Fruit fly (Drosophila melanogaster) whole organism, embryonic: ENCODE data around the gene chrb.

Experiments used
- ATbp ChIP-seq: fragments of 200-800 bp; sonication (Bioruptor generic); optimal IDR thresholded peaks from 2 replicates; lab custom pipeline; 2017; ENCODE audit warnings: missing biosample characterization, mild to moderate bottlenecking, missing genetic modification characterization, missing genetic modification reagents
- Atf6 ChIP-seq: fragments of 200-800 bp; sonication (Bioruptor generic); IDR thresholded peaks from 2 replicates; pipeline ENCODE4 v1.3.6; 2022; ENCODE audit warnings: missing biosample characterization, missing genetic modification characterization
- BEAF-32 ChIP-seq: fragments of 200-800 bp; sonication (Bioruptor generic); optimal IDR thresholded peaks from 3 replicates; lab custom pipeline; 2017; ENCODE audit warnings: missing biosample characterization, missing genetic modification characterization, mild to moderate bottlenecking, moderate library complexity, missing genetic modification reagents
- CG10267 ChIP-seq: fragments of 200-800 bp; sonication (Bioruptor generic); optimal IDR thresholded peaks from 2 replicates; lab custom pipeline; 2018; ENCODE audit warnings: missing biosample characterization, mild to moderate bottlenecking, missing genetic modification characterization, moderate library complexity
- CG11247 ChIP-seq: fragments of 200-800 bp; sonication (Bioruptor generic); IDR thresholded peaks from 2 replicates; pipeline ENCODE4 v1.3.6; 2022; ENCODE audit warnings: missing biosample characterization, missing genetic modification characterization
- CG12299 ChIP-seq: fragments of 200-800 bp; sonication (Bioruptor generic); optimal IDR thresholded peaks from 2 replicates; lab custom pipeline; 2018; ENCODE audit warnings: missing biosample characterization, mild to moderate bottlenecking, missing genetic modification characterization
- CG14667 ChIP-seq: fragments of 200-800 bp; sonication (Bioruptor generic); IDR thresholded peaks from 2 replicates; pipeline ENCODE4 v1.3.6; 2022; ENCODE audit warnings: missing biosample characterization, missing genetic modification characterization
- CG15696 ChIP-seq: fragments of 200-800 bp; sonication (Bioruptor generic); optimal IDR thresholded peaks from 2 replicates; lab custom pipeline; 2019; ENCODE audit warnings: missing biosample characterization, mild to moderate bottlenecking, missing genetic modification characterization, moderate library complexity
- CG1792 ChIP-seq: fragments of 200-800 bp; sonication (Bioruptor generic); optimal IDR thresholded peaks from 2 replicates; lab custom pipeline; 2016; ENCODE audit warnings: missing biosample characterization, missing genetic modification characterization
- CG2875 ChIP-seq: fragments of 200-800 bp; sonication (Bioruptor generic); optimal IDR thresholded peaks from 2 replicates; lab custom pipeline; 2017; ENCODE audit warnings: missing biosample characterization, mild to moderate bottlenecking, missing genetic modification characterization, missing genetic modification reagents
- CG4404 ChIP-seq: fragments of 200-800 bp; sonication (Bioruptor generic); IDR thresholded peaks from 2 replicates; pipeline ENCODE4 v1.3.6; 2022; ENCODE audit warnings: missing biosample characterization, missing genetic modification characterization
- CG4424 ChIP-seq: fragments of 200-800 bp; sonication (Bioruptor generic); optimal IDR thresholded peaks from 3 replicates; lab custom pipeline; 2016; ENCODE audit warnings: missing biosample characterization, missing genetic modification characterization
- CG5953 ChIP-seq: fragments of 200-800 bp; sonication (Bioruptor generic); IDR thresholded peaks from 2 replicates; pipeline ENCODE4 v1.3.6; 2022; ENCODE audit warnings: missing biosample characterization, missing genetic modification characterization
- CG6175 ChIP-seq: fragments of 200-800 bp; sonication (Bioruptor generic); IDR thresholded peaks from 3 replicates; pipeline ENCODE4 v1.3.6; 2022; ENCODE audit warnings: missing biosample characterization, missing genetic modification characterization
- CG6813 ChIP-seq: fragments of 200-800 bp; sonication (Bioruptor generic); optimal IDR thresholded peaks from 2 replicates; lab custom pipeline; 2017; ENCODE audit warnings: missing biosample characterization, missing genetic modification characterization, mild to moderate bottlenecking, moderate library complexity, missing genetic modification reagents
- CG8765 ChIP-seq: fragments of 200-800 bp; sonication (Bioruptor generic); IDR thresholded peaks from 2 replicates; pipeline ENCODE4 v1.3.6; 2022; ENCODE audit warnings: missing biosample characterization, missing genetic modification characterization
- CG8944 ChIP-seq: fragments of 200-800 bp; sonication (Bioruptor generic); optimal IDR thresholded peaks from 3 replicates; lab custom pipeline; 2016; ENCODE audit warnings: missing biosample characterization, missing genetic modification characterization
- CG9609 ChIP-seq: fragments of 200-800 bp; sonication (Bioruptor generic); optimal IDR thresholded peaks from 3 replicates; lab custom pipeline; 2016; ENCODE audit warnings: missing biosample characterization, missing genetic modification characterization
- Gug ChIP-seq: fragments of 200-800 bp; sonication (Bioruptor generic); IDR thresholded peaks from 4 replicates; pipeline ENCODE4 v1.3.6; 2022; ENCODE audit warnings: missing biosample characterization, missing genetic modification characterization
- HHEX ChIP-seq: fragments of 200-800 bp; sonication (Bioruptor generic); optimal IDR thresholded peaks from 3 replicates; lab custom pipeline; 2017; ENCODE audit warnings: missing biosample characterization, mild to moderate bottlenecking, missing genetic modification characterization, missing genetic modification reagents
- Max ChIP-seq: fragments of 200-800 bp; sonication (Bioruptor generic); optimal IDR thresholded peaks from 2 replicates; lab custom pipeline; 2016; ENCODE audit warnings: missing biosample characterization, mild to moderate bottlenecking, missing genetic modification characterization
- Neu2 ChIP-seq: fragments of 200-800 bp; sonication (Bioruptor generic); optimal IDR thresholded peaks from 3 replicates; lab custom pipeline; 2016; ENCODE audit warnings: missing biosample characterization, missing genetic modification characterization, borderline replicate concordance
- Poxn ChIP-seq: fragments of 200-800 bp; sonication (Bioruptor generic); IDR thresholded peaks from 2 replicates; pipeline ENCODE4 v1.3.6; 2022; ENCODE audit warnings: missing biosample characterization, missing genetic modification characterization
- Trl ChIP-seq, 3 experiments: fragments of >200 bp in 2 of 3; fragments of 200-800 bp in 1 of 3; sonication (Bioruptor generic) in 1 of 3; optimal IDR thresholded peaks; 2 replicates in 1 of 3; 3 replicates in 2 of 3; lab custom pipeline; 2016 to 2017; ENCODE audit warnings: missing biosample characterization in 1 of 3, missing genetic modification characterization in 1 of 3
- abd-A ChIP-seq: fragments of 200-800 bp; sonication (Bioruptor generic); optimal IDR thresholded peaks from 3 replicates; lab custom pipeline; 2019; ENCODE audit warnings: missing biosample characterization, mild to moderate bottlenecking, missing genetic modification characterization, moderate library complexity
- bigmax ChIP-seq: fragments of 200-800 bp; sonication (Bioruptor generic); optimal IDR thresholded peaks from 2 replicates; lab custom pipeline; 2018; ENCODE audit warnings: missing biosample characterization, mild to moderate bottlenecking, missing genetic modification characterization
- chn ChIP-seq: fragments of 200-800 bp; sonication (Bioruptor generic); optimal IDR thresholded peaks from 2 replicates; lab custom pipeline; 2016; ENCODE audit warnings: missing biosample characterization, missing genetic modification characterization
- dmrt11E ChIP-seq: fragments of 200-800 bp; sonication (Bioruptor generic); optimal IDR thresholded peaks from 3 replicates; lab custom pipeline; 2018; ENCODE audit warnings: missing biosample characterization, mild to moderate bottlenecking, missing genetic modification characterization, moderate library complexity
- dmrt99B ChIP-seq: fragments of 200-800 bp; sonication (Bioruptor generic); optimal IDR thresholded peaks from 2 replicates; lab custom pipeline; 2018; ENCODE audit warnings: missing biosample characterization, mild to moderate bottlenecking, missing genetic modification characterization, moderate library complexity
- emc ChIP-seq: fragments of 200-800 bp; sonication (Bioruptor generic); optimal IDR thresholded peaks from 2 replicates; lab custom pipeline; 2016; ENCODE audit warnings: missing biosample characterization, missing genetic modification characterization
- eve ChIP-seq, 2 experiments: fragments of >200 bp; optimal IDR thresholded peaks; 2 replicates each; lab custom pipeline; 2017; ENCODE audit warnings: missing biosample characterization in 2 of 2, missing genetic modification characterization in 2 of 2
- gsb-n ChIP-seq: fragments of 200-800 bp; sonication (Bioruptor generic); optimal IDR thresholded peaks from 3 replicates; lab custom pipeline; 2018; ENCODE audit warnings: missing biosample characterization, mild to moderate bottlenecking, missing genetic modification characterization
- her ChIP-seq: fragments of 200-800 bp; sonication (Bioruptor generic); optimal IDR thresholded peaks from 2 replicates; lab custom pipeline; 2016; ENCODE audit warnings: missing biosample characterization, missing genetic modification characterization
- hkb ChIP-seq, 2 experiments: fragments of 200-800 bp in 1 of 2; fragments of >200 bp in 1 of 2; sonication (Bioruptor generic) in 1 of 2; IDR thresholded peaks in 1 of 2; optimal IDR thresholded peaks in 1 of 2; 2 replicates each; pipeline versions ENCODE4 v1.3.6 to Lab custom; 2017 to 2022; ENCODE audit warnings: missing biosample characterization in 1 of 2, missing genetic modification characterization in 1 of 2
- jigr1 ChIP-seq: fragments of 200-800 bp; sonication (Bioruptor generic); IDR thresholded peaks from 3 replicates; pipeline ENCODE4 v1.3.6; 2022; ENCODE audit warnings: missing biosample characterization, missing genetic modification characterization
- mirr ChIP-seq: fragments of 200-800 bp; sonication (Bioruptor generic); optimal IDR thresholded peaks from 3 replicates; lab custom pipeline; 2018; ENCODE audit warnings: missing biosample characterization, mild to moderate bottlenecking, missing genetic modification characterization
- nmo ChIP-seq: fragments of 200-800 bp; sonication (Bioruptor generic); optimal IDR thresholded peaks from 2 replicates; lab custom pipeline; 2018; ENCODE audit warnings: missing biosample characterization, mild to moderate bottlenecking, missing genetic modification characterization, moderate library complexity
- nom ChIP-seq: fragments of 200-800 bp; sonication (Bioruptor generic); optimal IDR thresholded peaks from 2 replicates; lab custom pipeline; 2017; ENCODE audit warnings: missing biosample characterization, missing genetic modification characterization, mild to moderate bottlenecking, moderate library complexity, missing genetic modification reagents
- repo ChIP-seq: fragments of 200-800 bp; sonication (Bioruptor generic); optimal IDR thresholded peaks from 2 replicates; lab custom pipeline; 2016; ENCODE audit warnings: missing biosample characterization, missing genetic modification characterization
- sc ChIP-seq, 3 experiments: fragments of >200 bp in 2 of 3; fragments of 200-800 bp in 1 of 3; sonication (Bioruptor generic) in 1 of 3; optimal IDR thresholded peaks; 2 replicates in 2 of 3; 3 replicates in 1 of 3; lab custom pipeline; 2017; ENCODE audit warnings: mild to moderate bottlenecking in 1 of 3, missing biosample characterization in 1 of 3, missing genetic modification characterization in 1 of 3, missing genetic modification reagents in 1 of 3
- sens ChIP-seq: fragments of 200-800 bp; sonication (Bioruptor generic); peaks from one replicate; lab custom pipeline; 2016; ENCODE audit warnings: missing biosample characterization, missing genetic modification characterization
- sens-2 ChIP-seq: fragments of 200-800 bp; sonication (Bioruptor generic); IDR thresholded peaks from 2 replicates; pipeline ENCODE4 v1.3.6; 2022; ENCODE audit warnings: missing biosample characterization, missing genetic modification characterization
- sim ChIP-seq: fragments of 200-800 bp; sonication (Bioruptor generic); IDR thresholded peaks from 2 replicates; pipeline ENCODE4 v1.3.6; 2022; ENCODE audit warnings: missing biosample characterization, missing genetic modification characterization
- sqz ChIP-seq: fragments of 200-800 bp; sonication (Bioruptor generic); optimal IDR thresholded peaks from 3 replicates; lab custom pipeline; 2018; ENCODE audit warnings: missing biosample characterization, mild to moderate bottlenecking, missing genetic modification characterization
- twi ChIP-seq: fragments of 200-800 bp; optimal IDR thresholded peaks from 2 replicates; lab custom pipeline; 2019; ENCODE audit warnings: missing biosample characterization, mild to moderate bottlenecking, missing genetic modification characterization, moderate library complexity
- unpg ChIP-seq: fragments of 200-800 bp; sonication (Bioruptor generic); optimal IDR thresholded peaks from 3 replicates; lab custom pipeline; 2018; ENCODE audit warnings: missing biosample characterization, mild to moderate bottlenecking, missing genetic modification characterization, moderate library complexity
- wor ChIP-seq: fragments of 200-800 bp; sonication (Bioruptor generic); IDR thresholded peaks from 2 replicates; pipeline ENCODE4 v1.3.6; 2022; ENCODE audit warnings: missing biosample characterization, missing genetic modification characterization
- zen2 ChIP-seq: fragments of 200-800 bp; sonication (Bioruptor generic); IDR thresholded peaks from 3 replicates; pipeline ENCODE4 v1.3.6; 2022; ENCODE audit warnings: missing biosample characterization, missing genetic modification characterization; ENCODE audit not compliant: partially characterized antibody

chrb gene

DNA sequence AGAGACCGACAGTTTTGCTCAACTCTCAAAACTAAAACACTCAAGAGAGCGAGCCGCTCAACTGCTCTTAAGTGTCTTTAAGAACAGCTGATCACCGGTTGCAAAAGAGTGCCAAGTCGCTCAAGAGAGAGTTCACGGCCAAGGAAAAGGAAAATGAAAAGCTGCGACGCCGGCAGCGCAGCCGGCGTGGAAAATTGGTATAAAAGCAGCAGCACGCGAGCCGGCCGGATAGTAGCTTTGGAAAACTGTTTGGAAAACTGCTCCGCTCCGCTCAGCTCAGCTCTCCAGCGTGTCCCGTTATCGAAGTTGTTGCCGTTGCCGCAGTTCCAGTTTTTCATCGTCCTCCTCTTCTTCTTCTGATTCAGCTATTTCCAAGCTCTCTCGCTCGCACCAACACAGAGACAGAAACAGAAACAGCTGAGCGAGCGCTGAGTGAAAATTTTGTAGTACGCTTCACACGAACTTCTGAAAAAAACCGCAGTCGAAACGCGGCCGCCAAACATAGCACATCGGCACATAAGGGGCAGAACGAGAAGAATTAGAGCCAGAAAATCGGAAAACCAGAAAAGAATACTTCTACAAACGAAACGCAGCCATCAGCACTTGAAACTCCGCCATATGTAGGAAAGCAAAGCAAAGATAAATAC is at the start of gene chrb:
Gene chrb, plus strand, starts transcription at position 224 of the 647 bp plus-strand sequence.
- no peak for TF ChIP-seq hkb (optimal IDR thresholded peaks at IDR 0.05; lab: Kevin White, UChicago)
- peak; percentile 73 for TF ChIP-seq hkb (GFP tag; IDR thresholded peaks at IDR 0.05; lab: Robert Waterston, UW)
- TF ChIP-seq ATbp (GFP tag; lab: Kevin White, UChicago), result peak; percentile 56
- TF ChIP-seq Max (GFP tag; lab: Kevin White, UChicago), result peak; percentile 25
- TF ChIP-seq BEAF-32, result no peak
- peak; percentile 28 for TF ChIP-seq nmo (GFP tag; lab: Kevin White, UChicago)
- no peak for TF ChIP-seq CG8765
- TF ChIP-seq Trl (optimal IDR thresholded peaks at IDR 0.05; lab: Kevin White, UChicago), result peak; percentile 95 to 98
- peak; percentile 76 for TF ChIP-seq Trl (GFP tag; optimal IDR thresholded peaks at IDR 0.05; lab: Kevin White, UChicago)
- no peak for TF ChIP-seq sc (optimal IDR thresholded peaks at IDR 0.05; lab: Kevin White, UChicago)
- TF ChIP-seq sc (GFP tag; optimal IDR thresholded peaks at IDR 0.05; lab: Kevin White, UChicago), result no peak
- peak; percentile 38; the same call in 2 of the 4 replicates for TF ChIP-seq Gug (GFP tag; lab: Robert Waterston, UW)
- TF ChIP-seq CG9609, result peak; percentile 33
- peak; percentile 49 for TF ChIP-seq dmrt99B (tag; lab: Kevin White, UChicago)
- no peak for TF ChIP-seq jigr1 (GFP tag; lab: Robert Waterston, UW)
- peak; percentile 29 for TF ChIP-seq CG8944
- no peak for TF ChIP-seq wor
- peak; percentile 52 for TF ChIP-seq twi (tag; lab: Kevin White, UChicago)
- no peak for TF ChIP-seq CG4404 (GFP tag; lab: Robert Waterston, UW)
- TF ChIP-seq dmrt11E (tag; lab: Kevin White, UChicago), result no peak
- peak; percentile 71 for TF ChIP-seq repo
- TF ChIP-seq zen2, result peak; percentile 84
- TF ChIP-seq CG11247 (GFP tag; lab: Robert Waterston, UW), result peak; percentile 39; the same call in 1 of the 2 replicates
- TF ChIP-seq her (GFP tag; lab: Kevin White, UChicago), result peak; percentile 81
- 0 out of 2 replicates have a peak, but pooled peaks have one; percentile 8 for TF ChIP-seq sens-2
- TF ChIP-seq HHEX, result peak; percentile 64
- no peak for TF ChIP-seq CG15696
- peak; percentile 39 for TF ChIP-seq bigmax
- peak; percentile 29 for TF ChIP-seq CG4424 (GFP tag; lab: Kevin White, UChicago)
- TF ChIP-seq CG12299, result peak; percentile 45
- TF ChIP-seq emc (GFP tag; lab: Kevin White, UChicago), result no peak
- TF ChIP-seq abd-A (tag; lab: Kevin White, UChicago), result peak; percentile 86
- TF ChIP-seq CG14667, result no peak
- TF ChIP-seq Atf6, result peak; percentile 29
- peak; percentile 30 for TF ChIP-seq CG10267 (tag; lab: Kevin White, UChicago)
- peak; percentile 69 for TF ChIP-seq gsb-n (tag; lab: Kevin White, UChicago)
- TF ChIP-seq sqz (GFP tag; lab: Kevin White, UChicago), result peak; percentile 93
- peak; percentile 62 for TF ChIP-seq CG2875
- peak; percentile 79 for TF ChIP-seq nom (GFP tag; lab: Kevin White, UChicago)
- TF ChIP-seq CG1792 (GFP tag; lab: Kevin White, UChicago), result peak; percentile 16
- TF ChIP-seq mirr (GFP tag; lab: Kevin White, UChicago), result peak; percentile 50
- no peak for TF ChIP-seq Neu2
- TF ChIP-seq CG5953, result 0 out of 2 replicates have a peak, but pooled peaks have one; percentile 23
- peak; percentile 40 for TF ChIP-seq chn (GFP tag; lab: Kevin White, UChicago)
- no peak for TF ChIP-seq Poxn (GFP tag; lab: Robert Waterston, UW)
- TF ChIP-seq eve (GFP tag; optimal IDR thresholded peaks at IDR 0.05; lab: Kevin White, UChicago), result no peak
- TF ChIP-seq sim (GFP tag; lab: Robert Waterston, UW), result no peak
- TF ChIP-seq CG6813 (GFP tag; lab: Kevin White, UChicago), result peak; percentile 64
- TF ChIP-seq sens (GFP tag; lab: Kevin White, UChicago), result peak; percentile 92
- 0 out of 3 replicates have a peak, but pooled peaks have one; percentile 13 for TF ChIP-seq CG6175
- TF ChIP-seq unpg (GFP tag; lab: Kevin White, UChicago), result peak; percentile 31
